Fruit fly (Drosophila melanogaster) whole organism, embryonic: ENCODE measurements around the gene CG4313.

ENCODE experiments used
- BtbVII ChIP-seq: fragments of 200-800 bp; sonication (Bioruptor generic); optimal IDR thresholded peaks from 3 replicates; lab custom pipeline; 2017; ENCODE audit warnings: missing biosample characterization, mild to moderate bottlenecking, missing genetic modification characterization
- Bteb2 ChIP-seq: fragments of 200-800 bp; sonication (Bioruptor generic); optimal IDR thresholded peaks from 2 replicates; lab custom pipeline; 2016; ENCODE audit warnings: missing biosample characterization, missing genetic modification characterization
- CG10209 ChIP-seq: fragments of 200-800 bp; sonication (Bioruptor generic); optimal IDR thresholded peaks from 3 replicates; lab custom pipeline; 2017; ENCODE audit warnings: missing biosample characterization, mild to moderate bottlenecking, missing genetic modification characterization, missing genetic modification reagents
- CG10431 ChIP-seq: fragments of 200-800 bp; sonication (Bioruptor generic); optimal IDR thresholded peaks from 3 replicates; lab custom pipeline; 2018; ENCODE audit warnings: missing biosample characterization, mild to moderate bottlenecking, missing genetic modification characterization
- CG10654 ChIP-seq: fragments of 200-800 bp; sonication (Bioruptor generic); optimal IDR thresholded peaks from 2 replicates; lab custom pipeline; 2016; ENCODE audit warnings: missing biosample characterization, missing genetic modification characterization
- CG11504 ChIP-seq: fragments of 200-800 bp; sonication (Bioruptor generic); optimal IDR thresholded peaks from 3 replicates; lab custom pipeline; 2019; ENCODE audit warnings: missing biosample characterization, mild to moderate bottlenecking, missing genetic modification characterization, moderate library complexity
- CG12236 ChIP-seq: fragments of 200-800 bp; sonication (Bioruptor generic); optimal IDR thresholded peaks from 2 replicates; lab custom pipeline; 2016; ENCODE audit warnings: missing biosample characterization, missing genetic modification characterization
- CG13287 ChIP-seq: fragments of 200-800 bp; sonication (Bioruptor generic); IDR thresholded peaks from 2 replicates; pipeline ENCODE4 v1.3.6; 2022; ENCODE audit warnings: missing biosample characterization, missing genetic modification characterization; ENCODE audit not compliant: partially characterized antibody
- CG13624 ChIP-seq: fragments of 200-800 bp; sonication (Bioruptor generic); optimal IDR thresholded peaks from 2 replicates; lab custom pipeline; 2016; ENCODE audit warnings: missing biosample characterization, missing genetic modification characterization
- CG13894 ChIP-seq: fragments of 200-800 bp; sonication (Bioruptor generic); optimal IDR thresholded peaks from 3 replicates; lab custom pipeline; 2018; ENCODE audit warnings: missing biosample characterization, mild to moderate bottlenecking, missing genetic modification characterization, moderate library complexity
- CG14050 ChIP-seq: fragments of 200-800 bp; sonication (Bioruptor generic); IDR thresholded peaks from 3 replicates; pipeline ENCODE4 v1.3.6; 2022; ENCODE audit warnings: missing biosample characterization, missing genetic modification characterization
- CG1529 ChIP-seq: fragments of 200-800 bp; sonication (Bioruptor generic); optimal IDR thresholded peaks from 3 replicates; lab custom pipeline; 2018; ENCODE audit warnings: missing biosample characterization, missing genetic modification characterization
- CG1603 ChIP-seq: fragments of 200-800 bp; sonication (Bioruptor generic); optimal IDR thresholded peaks from 2 replicates; lab custom pipeline; 2019; ENCODE audit warnings: missing biosample characterization, mild to moderate bottlenecking, missing genetic modification characterization, moderate library complexity
- CG1647 ChIP-seq: fragments of 200-800 bp; sonication (Bioruptor generic); optimal IDR thresholded peaks from 3 replicates; lab custom pipeline; 2016; ENCODE audit warnings: missing biosample characterization, missing genetic modification characterization
- CG16813 ChIP-seq: fragments of 200-800 bp; sonication (Bioruptor generic); IDR thresholded peaks from 3 replicates; pipeline ENCODE4 v1.3.6; 2022; ENCODE audit warnings: missing biosample characterization, missing genetic modification characterization; ENCODE audit not compliant: partially characterized antibody
- CG17568 ChIP-seq: fragments of 200-800 bp; sonication (Bioruptor generic); optimal IDR thresholded peaks from 2 replicates; lab custom pipeline; 2018; ENCODE audit warnings: missing biosample characterization, mild to moderate bottlenecking, missing genetic modification characterization, moderate library complexity
- CG18262 ChIP-seq: fragments of 200-800 bp; optimal IDR thresholded peaks from 3 replicates; lab custom pipeline; 2019; ENCODE audit warnings: missing biosample characterization, mild to moderate bottlenecking, missing genetic modification characterization, moderate library complexity
- CG2116 ChIP-seq: fragments of 200-800 bp; sonication (Bioruptor generic); optimal IDR thresholded peaks from 3 replicates; lab custom pipeline; 2018; ENCODE audit warnings: missing biosample characterization, mild to moderate bottlenecking, missing genetic modification characterization
- CG30403 ChIP-seq: fragments of 200-800 bp; sonication (Bioruptor generic); optimal IDR thresholded peaks from 3 replicates; lab custom pipeline; 2016; ENCODE audit warnings: missing biosample characterization, missing genetic modification characterization
- CG3847 ChIP-seq: fragments of 200-800 bp; sonication (Bioruptor generic); IDR thresholded peaks from 2 replicates; pipeline ENCODE4 v1.3.6; 2022; ENCODE audit warnings: missing biosample characterization, missing genetic modification characterization
- CG4360 ChIP-seq: fragments of 200-800 bp; sonication (Bioruptor generic); IDR thresholded peaks from 2 replicates; pipeline ENCODE4 v1.3.6; 2022; ENCODE audit warnings: missing biosample characterization, missing genetic modification characterization
- CG4730 ChIP-seq: fragments of 200-800 bp; sonication (Bioruptor generic); IDR thresholded peaks from 2 replicates; pipeline ENCODE4 v1.3.6; 2022; ENCODE audit warnings: missing biosample characterization, missing genetic modification characterization
- CG5953 ChIP-seq: fragments of 200-800 bp; sonication (Bioruptor generic); IDR thresholded peaks from 2 replicates; pipeline ENCODE4 v1.3.6; 2022; ENCODE audit warnings: missing biosample characterization, missing genetic modification characterization
- CG8478 ChIP-seq: fragments of >200 bp; optimal IDR thresholded peaks from 2 replicates; lab custom pipeline; 2018
- CHES-1-like ChIP-seq: fragments of 200-800 bp; sonication (Bioruptor generic); optimal IDR thresholded peaks from 2 replicates; lab custom pipeline; 2016; ENCODE audit warnings: missing biosample characterization, missing genetic modification characterization
- Deaf1 ChIP-seq: fragments of 200-800 bp; optimal IDR thresholded peaks from 3 replicates; lab custom pipeline; 2019; ENCODE audit warnings: missing biosample characterization, mild to moderate bottlenecking, missing genetic modification characterization, moderate library complexity
- Hr51 ChIP-seq, 2 experiments: fragments of 200-800 bp; sonication (Bioruptor generic); optimal IDR thresholded peaks; 2 replicates in 1 of 2; 3 replicates in 1 of 2; lab custom pipeline; 2016 to 2018; ENCODE audit warnings: missing biosample characterization in 2 of 2, missing genetic modification characterization in 2 of 2, mild to moderate bottlenecking in 1 of 2, moderate library complexity in 1 of 2
- MBD-R2 ChIP-seq: fragments of 200-800 bp; sonication (Bioruptor generic); IDR thresholded peaks from 2 replicates; pipeline ENCODE4 v1.3.6; 2022; ENCODE audit warnings: missing biosample characterization, missing genetic modification characterization
- Mad ChIP-seq: fragments of 200-800 bp; sonication (Bioruptor generic); optimal IDR thresholded peaks from 2 replicates; lab custom pipeline; 2016; ENCODE audit warnings: missing biosample characterization, missing genetic modification characterization
- Med ChIP-seq: fragments of 200-800 bp; sonication (Bioruptor generic); peaks from one replicate; lab custom pipeline; 2016; ENCODE audit warnings: missing biosample characterization, missing genetic modification characterization, mild to moderate bottlenecking, inconsistent platforms, moderate library complexity
- TFAM ChIP-seq: fragments of 200-800 bp; sonication (Bioruptor generic); optimal IDR thresholded peaks from 2 replicates; lab custom pipeline; 2017; ENCODE audit warnings: missing biosample characterization, missing genetic modification characterization, inconsistent platforms
- Trl ChIP-seq, 3 experiments: fragments of >200 bp in 2 of 3; fragments of 200-800 bp in 1 of 3; sonication (Bioruptor generic) in 1 of 3; optimal IDR thresholded peaks; 2 replicates in 1 of 3; 3 replicates in 2 of 3; lab custom pipeline; 2016 to 2017; ENCODE audit warnings: missing biosample characterization in 1 of 3, missing genetic modification characterization in 1 of 3
- amos ChIP-seq: fragments of 200-800 bp; sonication (Bioruptor generic); IDR thresholded peaks from 2 replicates; pipeline ENCODE4 v1.3.6; 2022; ENCODE audit warnings: missing biosample characterization, missing genetic modification characterization; ENCODE audit not compliant: partially characterized antibody
- ara ChIP-seq: fragments of 200-800 bp; sonication (Bioruptor generic); IDR thresholded peaks from 2 replicates; pipeline ENCODE4 v1.3.6; 2022; ENCODE audit warnings: missing biosample characterization, missing genetic modification characterization
- ato ChIP-seq: fragments of 200-800 bp; sonication (Bioruptor generic); IDR thresholded peaks from 2 replicates; pipeline ENCODE4 v1.3.6; 2022; ENCODE audit warnings: missing biosample characterization, missing genetic modification characterization; ENCODE audit not compliant: partially characterized antibody
- bbx ChIP-seq: fragments of 200-800 bp; sonication (Bioruptor generic); IDR thresholded peaks from 2 replicates; pipeline ENCODE4 v1.3.6; 2022; ENCODE audit warnings: missing biosample characterization, missing genetic modification characterization; ENCODE audit not compliant: partially characterized antibody
- dmrt99B ChIP-seq: fragments of 200-800 bp; sonication (Bioruptor generic); optimal IDR thresholded peaks from 2 replicates; lab custom pipeline; 2018; ENCODE audit warnings: missing biosample characterization, mild to moderate bottlenecking, missing genetic modification characterization, moderate library complexity
- fu2 ChIP-seq: fragments of 200-800 bp; sonication (Bioruptor generic); optimal IDR thresholded peaks from 2 replicates; lab custom pipeline; 2016; ENCODE audit warnings: missing biosample characterization, missing genetic modification characterization
- grau ChIP-seq: fragments of 200-800 bp; optimal IDR thresholded peaks from 3 replicates; lab custom pipeline; 2019; ENCODE audit warnings: missing biosample characterization, mild to moderate bottlenecking, missing genetic modification characterization, moderate library complexity
- gt ChIP-seq: fragments of 200-800 bp; sonication (Bioruptor generic); IDR thresholded peaks from 2 replicates; pipeline ENCODE4 v1.3.6; 2022; ENCODE audit warnings: missing biosample characterization, missing genetic modification characterization
- hb ChIP-seq: fragments of 200-800 bp; sonication (Bioruptor generic); IDR thresholded peaks from 3 replicates; pipeline ENCODE4 v1.3.6; 2022; ENCODE audit warnings: missing biosample characterization, missing genetic modification characterization; ENCODE audit not compliant: partially characterized antibody
- lilli ChIP-seq: fragments of 200-800 bp; sonication (Bioruptor generic); optimal IDR thresholded peaks from 3 replicates; lab custom pipeline; 2016; ENCODE audit warnings: missing biosample characterization, missing genetic modification characterization
- mld ChIP-seq: fragments of 200-800 bp; sonication (Bioruptor generic); IDR thresholded peaks from 3 replicates; pipeline ENCODE4 v1.3.6; 2022; ENCODE audit warnings: missing biosample characterization, missing genetic modification characterization; ENCODE audit not compliant: partially characterized antibody
- pb ChIP-seq: fragments of 200-800 bp; sonication (Bioruptor generic); optimal IDR thresholded peaks from 3 replicates; lab custom pipeline; 2016; ENCODE audit warnings: missing biosample characterization, missing genetic modification characterization
- pho ChIP-seq: fragments of 200-800 bp; sonication (Bioruptor generic); optimal IDR thresholded peaks from 2 replicates; lab custom pipeline; 2016; ENCODE audit warnings: missing biosample characterization, missing genetic modification characterization
- slou ChIP-seq: fragments of 200-800 bp; sonication (Bioruptor generic); optimal IDR thresholded peaks from 3 replicates; lab custom pipeline; 2016; ENCODE audit warnings: missing biosample characterization, missing genetic modification characterization
- stwl ChIP-seq: fragments of 200-800 bp; sonication (Bioruptor generic); optimal IDR thresholded peaks from 3 replicates; lab custom pipeline; 2018; ENCODE audit warnings: missing biosample characterization, mild to moderate bottlenecking, missing genetic modification characterization, moderate library complexity
- tap ChIP-seq: fragments of 200-800 bp; optimal IDR thresholded peaks from 3 replicates; lab custom pipeline; 2019; ENCODE audit warnings: missing biosample characterization, mild to moderate bottlenecking, missing genetic modification characterization, moderate library complexity
- wdn ChIP-seq: fragments of 200-800 bp; sonication (Bioruptor generic); IDR thresholded peaks from 2 replicates; pipeline ENCODE4 v1.3.6; 2022; ENCODE audit warnings: missing biosample characterization, missing genetic modification characterization

The CG4313 gene

dm6 chrX:2041312-2041918 lies at the start of gene CG4313 (continued):
- no peak for TF ChIP-seq TFAM (GFP tag; lab: Kevin White, UChicago)
- TF ChIP-seq ara (GFP tag; lab: Robert Waterston, UW), result peak; percentile 50; the same call in 1 of the 2 replicates
- TF ChIP-seq CG5953 (GFP tag; lab: Robert Waterston, UW), result no peak
- 0 out of 2 replicates have a peak, but pooled peaks have one; percentile 22 for TF ChIP-seq wdn (GFP tag; lab: Robert Waterston, UW)
- peak; percentile 36 for TF ChIP-seq Deaf1 (tag; lab: Kevin White, UChicago)
- peak; percentile 80 for TF ChIP-seq bbx (GFP tag; lab: Robert Waterston, UW)
- TF ChIP-seq pho (GFP tag; lab: Kevin White, UChicago), result peak; percentile 62
- TF ChIP-seq Hr51 (GFP tag; optimal IDR thresholded peaks at IDR 0.05; lab: Kevin White, UChicago), result peak; percentile 51 to 69
- TF ChIP-seq dmrt99B (tag; lab: Kevin White, UChicago), result peak; percentile 52
- TF ChIP-seq CG13894 (tag; lab: Kevin White, UChicago), result peak; percentile 60
- TF ChIP-seq pb (GFP tag; lab: Kevin White, UChicago), result peak; percentile 25
- peak; percentile 85 for TF ChIP-seq hb (GFP tag; lab: Robert Waterston, UW)
- TF ChIP-seq CG14050 (GFP tag; lab: Robert Waterston, UW), result no peak
- TF ChIP-seq CG13624 (GFP tag; lab: Kevin White, UChicago), result peak; percentile 80
- TF ChIP-seq CG13287 (GFP tag; lab: Robert Waterston, UW), result peak; percentile 90
- peak; percentile 11 for TF ChIP-seq CG1647 (GFP tag; lab: Kevin White, UChicago)
- peak; percentile 52 for TF ChIP-seq BtbVII (GFP tag; lab: Kevin White, UChicago)
- TF ChIP-seq CHES-1-like (GFP tag; lab: Kevin White, UChicago), result peak; percentile 77
- peak; percentile 68 for TF ChIP-seq ato (GFP tag; lab: Robert Waterston, UW)
- 0 out of 2 replicates have a peak, but pooled peaks have one; percentile 54 for TF ChIP-seq gt (GFP tag; lab: Robert Waterston, UW)
- TF ChIP-seq lilli (GFP tag; lab: Kevin White, UChicago), result peak; percentile 85
- peak; percentile 74; the same call in 2 of the 3 replicates for TF ChIP-seq mld (GFP tag; lab: Robert Waterston, UW)
- TF ChIP-seq slou (GFP tag; lab: Kevin White, UChicago), result no peak
- peak; percentile 73 for TF ChIP-seq CG11504 (tag; lab: Kevin White, UChicago)
- TF ChIP-seq stwl (tag; lab: Kevin White, UChicago), result peak; percentile 24
- peak; percentile 67 for TF ChIP-seq CG10209
- TF ChIP-seq CG3847 (GFP tag; lab: Robert Waterston, UW), result peak; percentile 84
- TF ChIP-seq CG16813 (GFP tag; lab: Robert Waterston, UW), result peak; percentile 92
- peak; percentile 81 for TF ChIP-seq CG30403
- peak; percentile 34 for TF ChIP-seq fu2 (GFP tag; lab: Kevin White, UChicago)
- peak; percentile 95 for TF ChIP-seq Med (GFP tag; lab: Kevin White, UChicago)
- peak; percentile 48 for TF ChIP-seq tap
- TF ChIP-seq CG2116, result peak; percentile 96
- peak; percentile 75 for TF ChIP-seq grau (tag; lab: Kevin White, UChicago)
- peak; percentile 61 for TF ChIP-seq CG18262 (tag; lab: Kevin White, UChicago)
- TF ChIP-seq CG10654 (GFP tag; lab: Kevin White, UChicago), result peak; percentile 52
- no peak for TF ChIP-seq CG8478 (lab: Kevin White, UChicago)
- peak; percentile 43 for TF ChIP-seq MBD-R2 (GFP tag; lab: Robert Waterston, UW)
- TF ChIP-seq CG4730 (GFP tag; lab: Robert Waterston, UW), result peak; percentile 33; the same call in 1 of the 2 replicates
- TF ChIP-seq CG10431, result no peak
- TF ChIP-seq CG1529, result no peak
- TF ChIP-seq Trl (optimal IDR thresholded peaks at IDR 0.05; lab: Kevin White, UChicago), result no peak
- TF ChIP-seq Trl (GFP tag; optimal IDR thresholded peaks at IDR 0.05; lab: Kevin White, UChicago), result peak; percentile 79
- TF ChIP-seq Bteb2 (GFP tag; lab: Kevin White, UChicago), result peak; percentile 23
- TF ChIP-seq amos (GFP tag; lab: Robert Waterston, UW), result peak; percentile 83
- no peak for TF ChIP-seq CG12236 (GFP tag; lab: Kevin White, UChicago)
- peak; percentile 14 for TF ChIP-seq Mad (GFP tag; lab: Kevin White, UChicago)
- TF ChIP-seq CG4360, result no peak
- peak; percentile 53 for TF ChIP-seq CG17568 (GFP tag; lab: Kevin White, UChicago)
- peak; percentile 80 for TF ChIP-seq CG1603
